Fruit fly (Drosophila melanogaster): Measurements from ENCODE around the gene RpL13A.
A peak's percentile ranks its signal among the peaks of the same experiment; 100 is the strongest.

RpL13A gene

dm6 chr3R:5606477-5606876, 17.8 kb upstream of the RpL13A start, which contains the start of gene asl (continued):
- peak; percentile 68 for TF ChIP-seq Abd-B (GFP tag; optimal IDR thresholded peaks at IDR 0.05)
- TF ChIP-seq Hr39 (optimal IDR thresholded peaks at IDR 0.05): no peak
- TF ChIP-seq CG17912 (GFP tag; optimal IDR thresholded peaks at IDR 0.05): peak; percentile 59
- TF ChIP-seq CG12769 (tag; optimal IDR thresholded peaks at IDR 0.05): peak; percentile 71
- TF ChIP-seq bab2 (GFP tag; optimal IDR thresholded peaks at IDR 0.05): peak; percentile 36
- TF ChIP-seq bcd (GFP tag; optimal IDR thresholded peaks at IDR 0.05): peak; percentile 62
- TF ChIP-seq CG14441 (GFP tag; IDR thresholded peaks at IDR 0.05): peak; percentile 58; the same call in 1 of the 2 replicates
- TF ChIP-seq zf30C (GFP tag; optimal IDR thresholded peaks at IDR 0.05): peak; percentile 10
- TF ChIP-seq CG9609 (GFP tag; optimal IDR thresholded peaks at IDR 0.05): peak; percentile 11
- TF ChIP-seq Rx (GFP tag; IDR thresholded peaks at IDR 0.05): peak; percentile 51
- TF ChIP-seq Xbp1 (GFP tag; optimal IDR thresholded peaks at IDR 0.05): peak; percentile 69
- TF ChIP-seq CG16779 (GFP tag; IDR thresholded peaks at IDR 0.05): no peak
- no peak for TF ChIP-seq MTF-1 (GFP tag; optimal IDR thresholded peaks at IDR 0.05; ENCODE audit: borderline replicate concordance)
- TF ChIP-seq sob (GFP tag; IDR thresholded peaks at IDR 0.05): peak; percentile 48; the same call in 1 of the 2 replicates
- no peak for TF ChIP-seq salm (tag; optimal IDR thresholded peaks at IDR 0.05)
- TF ChIP-seq Six4 (GFP tag; optimal IDR thresholded peaks at IDR 0.05): no peak
- TF ChIP-seq Atf6 (GFP tag; IDR thresholded peaks at IDR 0.05): peak; percentile 56
- TF ChIP-seq Hr3 (GFP tag; optimal IDR thresholded peaks at IDR 0.05): peak; percentile 64
- peak; percentile 48 for TF ChIP-seq CG2202 (tag; optimal IDR thresholded peaks at IDR 0.05)
- TF ChIP-seq CG1832 (GFP tag; optimal IDR thresholded peaks at IDR 0.05): no peak
- TF ChIP-seq CG13894 (tag; optimal IDR thresholded peaks at IDR 0.05): peak; percentile 68
- peak; percentile 19 for TF ChIP-seq CG12219 (GFP tag; optimal IDR thresholded peaks at IDR 0.05)
- peak; percentile 82 for TF ChIP-seq sd (tag; optimal IDR thresholded peaks at IDR 0.05)
- TF ChIP-seq HmgZ (tag; optimal IDR thresholded peaks at IDR 0.05): peak; percentile 76
- peak; percentile 55; the same call in 1 of the 3 replicates for TF ChIP-seq ase (GFP tag; IDR thresholded peaks at IDR 0.05)
- TF ChIP-seq btn (GFP tag; optimal IDR thresholded peaks at IDR 0.05): no peak
- TF ChIP-seq ranshi (GFP tag; IDR thresholded peaks at IDR 0.05): 0 out of 2 replicates have a peak, but pooled peaks have one; percentile 15
- TF ChIP-seq CG9817 (tag; optimal IDR thresholded peaks at IDR 0.05): peak; percentile 77
- peak; percentile 25 for TF ChIP-seq fd3F (GFP tag; optimal IDR thresholded peaks at IDR 0.05)
- TF ChIP-seq Taf1 (GFP tag; IDR thresholded peaks at IDR 0.05): no peak
- TF ChIP-seq stwl (tag; optimal IDR thresholded peaks at IDR 0.05): peak; percentile 72
- TF ChIP-seq CG9215 (GFP tag; IDR thresholded peaks at IDR 0.05): peak; percentile 26; the same call in 1 of the 2 replicates
- no peak for TF ChIP-seq Gsc (GFP tag; IDR thresholded peaks at IDR 0.05)
- TF ChIP-seq bsh (GFP tag; optimal IDR thresholded peaks at IDR 0.05): peak in 1 of 2 experiments; percentile 69
- TF ChIP-seq HLH4C (GFP tag; IDR thresholded peaks at IDR 0.05; ENCODE audit: partially characterized antibody): no peak
- TF ChIP-seq CG13775 (GFP tag; optimal IDR thresholded peaks at IDR 0.05): peak; percentile 61
- no peak for TF ChIP-seq CG8281 (tag; optimal IDR thresholded peaks at IDR 0.05)
- TF ChIP-seq CG6683 (GFP tag; optimal IDR thresholded peaks at IDR 0.05): peak; percentile 19
- TF ChIP-seq CG34376 (GFP tag; optimal IDR thresholded peaks at IDR 0.05): peak; percentile 55
- TF ChIP-seq CG11695 (GFP tag; IDR thresholded peaks at IDR 0.05): peak; percentile 35; the same call in 1 of the 3 replicates
- peak; percentile 64; the same call in 1 of the 3 replicates for TF ChIP-seq CG34422 (GFP tag; IDR thresholded peaks at IDR 0.05)
- peak; percentile 58 for TF ChIP-seq CHES-1-like (GFP tag; optimal IDR thresholded peaks at IDR 0.05)
- peak; percentile 42 for TF ChIP-seq BtbVII (GFP tag; optimal IDR thresholded peaks at IDR 0.05)
- peak; percentile 27 for TF ChIP-seq CG10147 (GFP tag; optimal IDR thresholded peaks at IDR 0.05)
- peak; percentile 19 for TF ChIP-seq Sry-β (GFP tag; optimal IDR thresholded peaks at IDR 0.05)
- peak; percentile 58 for TF ChIP-seq onecut (GFP tag; IDR thresholded peaks at IDR 0.05)
- TF ChIP-seq CG4360 (GFP tag; IDR thresholded peaks at IDR 0.05): no peak
- TF ChIP-seq sug (tag; optimal IDR thresholded peaks at IDR 0.05): peak; percentile 64
- TF ChIP-seq tup (GFP tag; optimal IDR thresholded peaks at IDR 0.05): peak; percentile 9
- peak; percentile 60 for TF ChIP-seq HLH54F (GFP tag; optimal IDR thresholded peaks at IDR 0.05)
- TF ChIP-seq fu2 (GFP tag; optimal IDR thresholded peaks at IDR 0.05): peak; percentile 31

All from whole organism, embryonic.